Worm (Caenorhabditis elegans): Measurements from ENCODE around the gene ZC262.13.

ce11 chrIII:8287519-8287918 is 38.5 kb upstream of the ZC262.13 start:
- TF ChIP-seq him-1 (tag; optimal IDR thresholded peaks at IDR 0.05), result no peak
- TF ChIP-seq W03F9.2 (tag; optimal IDR thresholded peaks at IDR 0.05), result no peak

Measured in whole organism, L4/young adult.